Worm (Caenorhabditis elegans): ENCODE data around the gene pax-1.

pax-1 gene

ce11 chrV:8262212-8262611 is 37.5 kb downstream of the pax-1 start:
- TF ChIP-seq F10E7.11 (tag; optimal IDR thresholded peaks at IDR 0.05): no peak
- no peak for TF ChIP-seq madf-6 (GFP tag; IDR thresholded peaks at IDR 0.05)
- TF ChIP-seq F49E8.2 (tag; optimal IDR thresholded peaks at IDR 0.05; ENCODE audit: insufficient read depth): no peak

- TF ChIP-seq hlh-26 (GFP tag; conservative IDR thresholded peaks at IDR 0.05) (no peak), F57A8.1 (GFP tag; optimal IDR thresholded peaks at IDR 0.05) (no peak), C06A6.2 (GFP tag; conservative IDR thresholded peaks at IDR 0.05) (no peak), lin-35 (GFP tag; optimal IDR thresholded peaks at IDR 0.05) (no peak), attf-5 (GFP tag; optimal IDR thresholded peaks at IDR 0.05) (no peak), attf-6 (GFP tag; IDR thresholded peaks at IDR 0.05) (no peak), Y53F4B.3 (GFP tag; IDR thresholded peaks at IDR 0.05) (no peak), attf-3 (GFP tag; conservative IDR thresholded peaks at IDR 0.05) (no peak), ccch-3 (GFP tag; optimal IDR thresholded peaks at IDR 0.05) (no peak), sptf-2 (GFP tag; optimal IDR thresholded peaks at IDR 0.05) (no peak), lin-54 (GFP tag; optimal IDR thresholded peaks at IDR 0.05) (no peak), B0261.1 (tag; optimal IDR thresholded peaks at IDR 0.05) (no peak), Y56A3A.18 (GFP tag; IDR thresholded peaks at IDR 0.05) (no peak), ztf-25 (GFP tag; IDR thresholded peaks at IDR 0.05) (no peak), ceh-40 (GFP tag; IDR thresholded peaks at IDR 0.05) (no peak), cebp-1 (GFP tag; IDR thresholded peaks at IDR 0.05) (no peak), cebp-1 (tag; optimal IDR thresholded peaks at IDR 0.05) (no peak)
These were observed 38.7 kb downstream of the pax-1 start, which contains the start of gene C16D9.8 for ce11 chrV:8263466-8263865. Gene C16D9.8 (minus strand): TSS chrV:8263566.

ce11 chrV:8263941-8264340 is 39.2 kb downstream of the pax-1 start, which contains the start of gene C16D9.9:
Gene C16D9.9 (plus strand): TSS chrV:8264241.
- TF ChIP-seq somi-1 (GFP tag; optimal IDR thresholded peaks at IDR 0.05) (no peak), madf-10 (tag; optimal IDR thresholded peaks at IDR 0.05) (no peak), athp-1 (tag; optimal IDR thresholded peaks at IDR 0.05) (no peak), ama-1 (optimal IDR thresholded peaks at IDR 0.05) (no peak), ama-1 (GFP tag; optimal IDR thresholded peaks at IDR 0.05) (no peak), akir-1 (GFP tag; optimal IDR thresholded peaks at IDR 0.05) (no peak), ztf-6 (GFP tag; IDR thresholded peaks at IDR 0.05) (no peak), rcor-1 (GFP tag; IDR thresholded peaks at IDR 0.05) (no peak), dox-1 (GFP tag; IDR thresholded peaks at IDR 0.05) (no peak), mes-4 (tag; optimal IDR thresholded peaks at IDR 0.05) (no peak)

ce11 chrV:8266232-8266631 is 41.5 kb downstream of the pax-1 start, which contains the start of gene F21F8.5:
Gene F21F8.5 (minus strand): TSS chrV:8266332.
- no peak for TF ChIP-seq sdz-38 (tag; optimal IDR thresholded peaks at IDR 0.05)
- TF ChIP-seq mes-4 (tag; optimal IDR thresholded peaks at IDR 0.05): no peak
- no peak for TF ChIP-seq attf-3 (GFP tag; conservative IDR thresholded peaks at IDR 0.05)
- TF ChIP-seq K11D2.4 (GFP tag; IDR thresholded peaks at IDR 0.05): no peak
- no peak for TF ChIP-seq ceh-100 (GFP tag; IDR thresholded peaks at IDR 0.05)
- no peak for TF ChIP-seq die-1 (tag; optimal IDR thresholded peaks at IDR 0.05)
- TF ChIP-seq ceh-58 (GFP tag; IDR thresholded peaks at IDR 0.05): no peak
- no peak for TF ChIP-seq sptf-2 (GFP tag; optimal IDR thresholded peaks at IDR 0.05)
- no peak for TF ChIP-seq mcd-1 (GFP tag; IDR thresholded peaks at IDR 0.05)
- TF ChIP-seq chd-7 (tag; optimal IDR thresholded peaks at IDR 0.05): no peak
- no peak for TF ChIP-seq F57C9.4 (tag; optimal IDR thresholded peaks at IDR 0.05)
- TF ChIP-seq ekl-4 (GFP tag; IDR thresholded peaks at IDR 0.05): no peak
- no peak for TF ChIP-seq F10E7.11 (tag; optimal IDR thresholded peaks at IDR 0.05)
- TF ChIP-seq egl-18 (GFP tag; IDR thresholded peaks at IDR 0.05): no peak
- no peak for TF ChIP-seq somi-1 (GFP tag; optimal IDR thresholded peaks at IDR 0.05)
- TF ChIP-seq hmg-20 (GFP tag; IDR thresholded peaks at IDR 0.05): no peak
- no peak for TF ChIP-seq lsl-1 (GFP tag; optimal IDR thresholded peaks at IDR 0.05)
- TF ChIP-seq lin-54 (GFP tag; optimal IDR thresholded peaks at IDR 0.05): no peak
- TF ChIP-seq bed-1 (GFP tag; IDR thresholded peaks at IDR 0.05): no peak
- no peak for TF ChIP-seq ztf-6 (GFP tag; IDR thresholded peaks at IDR 0.05)
